Worm (Caenorhabditis elegans): ENCODE measurements around the gene R05G6.3.

Gene R05G6.3

DNA sequence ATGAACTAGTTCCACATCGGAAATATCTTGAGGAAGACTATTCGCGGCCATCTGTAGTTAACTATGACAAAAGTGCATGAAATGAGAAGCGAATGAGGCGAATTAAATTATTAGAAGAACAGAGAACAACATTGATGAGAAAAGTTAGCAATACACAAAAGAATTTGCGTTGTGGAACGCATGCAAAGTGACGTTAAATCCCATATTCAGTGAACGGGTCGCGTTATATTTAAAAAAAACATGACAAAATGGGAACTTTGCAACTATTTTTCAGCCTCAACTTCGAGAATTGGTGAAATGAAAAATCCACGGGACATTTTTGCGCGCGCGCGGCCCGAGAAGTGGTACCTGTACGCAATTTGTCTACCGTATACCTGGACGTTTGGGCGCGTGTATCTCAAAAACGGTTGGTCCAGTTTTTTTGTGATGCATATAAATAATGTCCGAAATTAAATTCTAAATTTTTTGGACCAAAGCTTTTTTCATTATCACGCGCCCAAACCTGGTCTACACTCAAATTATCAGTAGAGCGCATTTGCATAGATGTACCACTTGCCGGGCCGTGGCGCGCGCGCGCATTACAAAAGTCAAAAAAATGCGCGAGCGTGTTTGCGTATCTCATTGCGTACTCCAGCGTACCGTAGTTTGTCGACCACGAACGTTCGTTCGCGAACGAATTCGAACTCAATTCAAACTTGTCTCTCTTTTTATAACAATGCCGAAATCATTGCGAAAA lies 31.7 kb downstream of the R05G6.3 start, which contains the start of the genes cdd-2 and oef-1:
cdd-2 (minus strand) TSS at position 51 of the 736 bp plus-strand sequence.
oef-1 (plus strand) TSS at position 575 of the 736 bp plus-strand sequence.
- TF ChIP-seq xnd-1 (tag; optimal IDR thresholded peaks at IDR 0.05) (peak; percentile 87), nhr-27 (tag; optimal IDR thresholded peaks at IDR 0.05) (no peak), nhr-179 (tag; optimal IDR thresholded peaks at IDR 0.05) (no peak), rec-8 (tag; optimal IDR thresholded peaks at IDR 0.05) (no peak), B0019.2 (GFP tag; conservative IDR thresholded peaks at IDR 0.05) (peak; percentile 95), ztf-28 (GFP tag; IDR thresholded peaks at IDR 0.05) (peak; percentile 96), hmg-1.2 (GFP tag; IDR thresholded peaks at IDR 0.05) (peak; percentile 81), die-1 (tag; optimal IDR thresholded peaks at IDR 0.05) (no peak), unc-62 (GFP tag; optimal IDR thresholded peaks at IDR 0.05) (no peak), efl-1 (GFP tag; optimal IDR thresholded peaks at IDR 0.05) (peak; percentile 92), F37B4.10 (GFP tag; IDR thresholded peaks at IDR 0.05) (no peak), ztf-25 (GFP tag; IDR thresholded peaks at IDR 0.05) (no peak), ama-1 (optimal IDR thresholded peaks at IDR 0.05) (no peak), ama-1 (GFP tag; optimal IDR thresholded peaks at IDR 0.05) (no peak), mel-28 (tag; optimal IDR thresholded peaks at IDR 0.05; ENCODE audit: borderline replicate concordance) (no peak), aptf-2 (GFP tag; conservative IDR thresholded peaks at IDR 0.05) (peak; percentile 44; the same call in 1 of the 2 replicates), attf-5 (GFP tag; optimal IDR thresholded peaks at IDR 0.05) (no peak), hsf-1 (GFP tag; IDR thresholded peaks at IDR 0.05) (peak; percentile 87), madf-8 (GFP tag; conservative IDR thresholded peaks at IDR 0.05) (peak; percentile 94), egl-44 (GFP tag; IDR thresholded peaks at IDR 0.05) (no peak), egrh-3 (GFP tag; IDR thresholded peaks at IDR 0.05) (0 out of 2 replicates have a peak, but pooled peaks have one; percentile 25), hrde-1 (tag; optimal IDR thresholded peaks at IDR 0.05; ENCODE audit: borderline replicate concordance) (peak; percentile 10), rcor-1 (GFP tag; IDR thresholded peaks at IDR 0.05) (peak; percentile 84), tlf-1 (GFP tag; optimal IDR thresholded peaks at IDR 0.05) (peak; percentile 85), Y53F4B.3 (GFP tag; IDR thresholded peaks at IDR 0.05) (no peak), Y67H2A.10 (GFP tag; conservative IDR thresholded peaks at IDR 0.05) (peak; percentile 56; the same call in 1 of the 2 replicates), ceh-58 (GFP tag; IDR thresholded peaks at IDR 0.05) (no peak), lin-54 (GFP tag; optimal IDR thresholded peaks at IDR 0.05) (peak; percentile 76), ztf-18 (tag; optimal IDR thresholded peaks at IDR 0.05) (peak; percentile 45), lsy-27 (tag; optimal IDR thresholded peaks at IDR 0.05; ENCODE audit: borderline replicate concordance, insufficient read depth) (no peak), Y79H2A.3 (GFP tag; conservative IDR thresholded peaks at IDR 0.05) (peak; percentile 94), hlh-26 (GFP tag; conservative IDR thresholded peaks at IDR 0.05) (no peak), mes-4 (tag; optimal IDR thresholded peaks at IDR 0.05) (no peak), F22D6.2 (tag; optimal IDR thresholded peaks at IDR 0.05) (no peak), zim-3 (tag; optimal IDR thresholded peaks at IDR 0.05) (no peak), snpc-3.4 (tag; optimal IDR thresholded peaks at IDR 0.05) (peak; percentile 29), athp-1 (tag; optimal IDR thresholded peaks at IDR 0.05) (peak; percentile 76), somi-1 (GFP tag; optimal IDR thresholded peaks at IDR 0.05) (no peak), F33H1.4 (GFP tag; IDR thresholded peaks at IDR 0.05) (peak; percentile 85), madf-3 (GFP tag; IDR thresholded peaks at IDR 0.05) (peak; percentile 96), lin-26 (GFP tag; IDR thresholded peaks at IDR 0.05) (peak; percentile 73; the same call in 1 of the 2 replicates), akir-1 (GFP tag; optimal IDR thresholded peaks at IDR 0.05) (no peak), F57C9.4 (tag; optimal IDR thresholded peaks at IDR 0.05) (no peak), bed-2 (GFP tag; IDR thresholded peaks at IDR 0.05) (no peak), F49E8.2 (tag; optimal IDR thresholded peaks at IDR 0.05; ENCODE audit: insufficient read depth) (peak; percentile 92), aptf-3 (GFP tag; IDR thresholded peaks at IDR 0.05) (no peak; the same call in 1 of the 2 replicates), pha-4 (tag; optimal IDR thresholded peaks at IDR 0.05) (no peak)
